Worm (Caenorhabditis elegans) whole organism, mixed stage, embryonic: ENCODE results near the gene gst-23.

Experiments
- M03D4.4 ChIP-seq: sonication (generic microtip); optimal IDR thresholded peaks from 2 replicates; lab custom pipeline; 2017; ENCODE audit warnings: mild to moderate bottlenecking, missing genetic modification characterization, missing compliant biosample characterization
- bed-3 ChIP-seq: fragments of 200-800 bp; sonication (Bioruptor generic); optimal IDR thresholded peaks from 3 replicates; lab custom pipeline; 2018; ENCODE audit warnings: mild to moderate bottlenecking, missing genetic modification characterization, moderate library complexity, missing compliant biosample characterization
- blmp-1 ChIP-seq: fragments of 150-350 bp; optimal IDR thresholded peaks from 2 replicates; lab custom pipeline; 2014; ENCODE audit warnings: missing biosample characterization, missing genetic modification characterization
- ceh-43 ChIP-seq: fragments of 200-800 bp; sonication (Bioruptor generic); optimal IDR thresholded peaks from 2 replicates; lab custom pipeline; 2018; ENCODE audit warnings: mild to moderate bottlenecking, missing genetic modification characterization, moderate library complexity, missing compliant biosample characterization
- ceh-83 ChIP-seq: fragments of 200-800 bp; sonication (Bioruptor generic); optimal IDR thresholded peaks from 2 replicates; lab custom pipeline; 2018; ENCODE audit warnings: mild to moderate bottlenecking, missing genetic modification characterization, missing compliant biosample characterization
- ces-1 ChIP-seq: fragments of 150-350 bp; optimal IDR thresholded peaks from 2 replicates; lab custom pipeline; 2014; ENCODE audit warnings: missing biosample characterization, missing genetic modification reagents, missing genetic modification characterization
- elt-1 ChIP-seq: sonication (generic microtip); optimal IDR thresholded peaks from 2 replicates; lab custom pipeline; 2017; ENCODE audit warnings: missing genetic modification characterization, mild to moderate bottlenecking, missing compliant biosample characterization, antibody characterized with exemption, moderate library complexity, borderline replicate concordance; ENCODE audit not compliant: insufficient read depth
- elt-3 ChIP-seq: fragments of 150-350 bp; optimal IDR thresholded peaks from 2 replicates; lab custom pipeline; 2014; ENCODE audit warnings: missing biosample characterization, missing genetic modification characterization
- ham-2 ChIP-seq: fragments of 200-800 bp; sonication (Bioruptor generic); optimal IDR thresholded peaks from 2 replicates; lab custom pipeline; 2018; ENCODE audit warnings: mild to moderate bottlenecking, missing genetic modification characterization, missing compliant biosample characterization
- hlh-1 ChIP-seq: fragments of 150-350 bp; optimal IDR thresholded peaks from 2 replicates; lab custom pipeline; 2014; ENCODE audit warnings: missing biosample characterization, missing genetic modification reagents, missing genetic modification characterization
- lin-13 ChIP-seq: fragments of 150-350 bp; optimal IDR thresholded peaks from 2 replicates; lab custom pipeline; 2014; ENCODE audit warnings: missing biosample characterization, missing genetic modification characterization
- lin-32 ChIP-seq: fragments of 200-800 bp; sonication (Bioruptor generic); optimal IDR thresholded peaks from 2 replicates; lab custom pipeline; 2018; ENCODE audit warnings: mild to moderate bottlenecking, missing genetic modification characterization, missing compliant biosample characterization
- mab-5 ChIP-seq: fragments of 150-350 bp; optimal IDR thresholded peaks from 2 replicates; lab custom pipeline; 2014; ENCODE audit warnings: missing biosample characterization, missing genetic modification characterization
- mep-1 ChIP-seq: fragments of 150-350 bp; optimal IDR thresholded peaks from 2 replicates; lab custom pipeline; 2017; ENCODE audit warnings: missing biosample characterization, missing genetic modification reagents, missing genetic modification characterization, inconsistent platforms
- mls-2 ChIP-seq: sonication (generic microtip); optimal IDR thresholded peaks from 2 replicates; lab custom pipeline; 2016; ENCODE audit warnings: mild to moderate bottlenecking, missing genetic modification characterization, moderate library complexity, missing compliant biosample characterization
- nhr-12 ChIP-seq: fragments of 150-350 bp; optimal IDR thresholded peaks from 2 replicates; lab custom pipeline; 2014; ENCODE audit warnings: missing biosample characterization, missing genetic modification characterization
- nhr-2 ChIP-seq: fragments of 150-350 bp; optimal IDR thresholded peaks from 2 replicates; lab custom pipeline; 2014; ENCODE audit warnings: missing biosample characterization, missing genetic modification characterization
- nhr-28 ChIP-seq: fragments of 150-350 bp; optimal IDR thresholded peaks from 2 replicates; lab custom pipeline; 2014; ENCODE audit warnings: missing biosample characterization, missing genetic modification characterization
- nhr-76 ChIP-seq: sonication (generic microtip); optimal IDR thresholded peaks from 2 replicates; lab custom pipeline; 2017; ENCODE audit warnings: missing biosample characterization, missing genetic modification characterization
- snpc-4 ChIP-seq: fragments of 150-350 bp; optimal IDR thresholded peaks from 2 replicates; lab custom pipeline; 2014; ENCODE audit warnings: missing biosample characterization, missing genetic modification characterization
- sptf-1 ChIP-seq: sonication (generic microtip); optimal IDR thresholded peaks from 2 replicates; lab custom pipeline; 2017; ENCODE audit warnings: mild to moderate bottlenecking, missing genetic modification characterization, moderate library complexity, missing compliant biosample characterization
- tbx-8 ChIP-seq: fragments of 200-800 bp; sonication (Bioruptor generic); optimal IDR thresholded peaks from 2 replicates; lab custom pipeline; 2018; ENCODE audit warnings: mild to moderate bottlenecking, missing genetic modification characterization, moderate library complexity, missing compliant biosample characterization
- unc-120 ChIP-seq: sonication (generic microtip); optimal IDR thresholded peaks from 2 replicates; lab custom pipeline; 2017; ENCODE audit warnings: missing genetic modification characterization, missing compliant biosample characterization; ENCODE audit not compliant: poor library complexity, severe bottlenecking
- unc-39 ChIP-seq: fragments of 150-350 bp; optimal IDR thresholded peaks from 2 replicates; lab custom pipeline; 2014; ENCODE audit warnings: missing biosample characterization, missing genetic modification characterization
- unc-62 ChIP-seq: fragments of 150-350 bp; optimal IDR thresholded peaks from 2 replicates; lab custom pipeline; 2014; ENCODE audit warnings: missing biosample characterization, missing genetic modification reagents, missing genetic modification characterization
- zip-8 ChIP-seq: fragments of 150-350 bp; optimal IDR thresholded peaks from 2 replicates; lab custom pipeline; 2014; ENCODE audit warnings: missing biosample characterization, missing genetic modification characterization
- ztf-11 ChIP-seq: fragments of 150-350 bp; optimal IDR thresholded peaks from 2 replicates; lab custom pipeline; 2014; ENCODE audit warnings: missing biosample characterization, missing genetic modification characterization

Gene gst-23

ce11 chrV:3280009-3280408 is 36.9 kb downstream of the gst-23 start, which contains the start of gene T28A11.2:
T28A11.2 (plus strand) TSS chrV:3280379.
- no peak for TF ChIP-seq lin-13 (tag; lab: Kevin White, UChicago)
- no peak for TF ChIP-seq nhr-12 (tag; lab: Kevin White, UChicago)
- TF ChIP-seq mab-5 (tag; lab: Kevin White, UChicago) = no peak
- no peak for TF ChIP-seq mls-2 (tag; lab: Kevin White, UChicago)
- no peak for TF ChIP-seq unc-39 (tag; lab: Kevin White, UChicago)
- TF ChIP-seq nhr-2 (tag; lab: Kevin White, UChicago) = no peak
- no peak for TF ChIP-seq bed-3 (GFP tag; lab: Kevin White, UChicago)
- no peak for TF ChIP-seq unc-62 (GFP tag; lab: Kevin White, UChicago)
- TF ChIP-seq mep-1 (tag; lab: Kevin White, UChicago) = no peak
- TF ChIP-seq, all 35 proteins: peak for 0

- TF ChIP-seq tbx-8 (GFP tag; lab: Kevin White, UChicago) (no peak), blmp-1 (no peak), ceh-43 (GFP tag; lab: Kevin White, UChicago) (no peak), unc-39 (tag; lab: Kevin White, UChicago) (no peak), ces-1 (no peak), lin-32 (GFP tag; lab: Kevin White, UChicago) (no peak), nhr-2 (tag; lab: Kevin White, UChicago) (no peak), nhr-76 (tag; lab: Kevin White, UChicago) (no peak), hlh-1 (tag; lab: Kevin White, UChicago) (no peak), bed-3 (GFP tag; lab: Kevin White, UChicago) (no peak), nhr-12 (tag; lab: Kevin White, UChicago) (no peak), ceh-83 (GFP tag; lab: Kevin White, UChicago) (no peak), snpc-4 (tag; lab: Kevin White, UChicago) (no peak), nhr-28 (tag; lab: Kevin White, UChicago) (no peak), elt-1 (no peak), unc-120 (no peak), elt-3 (tag; lab: Kevin White, UChicago) (no peak), sptf-1 (tag; lab: Kevin White, UChicago) (no peak)
Measured at ce11 chrV:3281523-3281922, 38.4 kb downstream of the gst-23 start, which contains the start of gene T28A11.25. T28A11.25 (plus strand) TSS chrV:3281823.

ce11 chrV:3282957-3283356 is 39.9 kb downstream of the gst-23 start, which contains the start of gene str-64:
str-64 (plus strand) TSS chrV:3283257.
- TF ChIP-seq sptf-1 (tag; lab: Kevin White, UChicago) = no peak
- TF ChIP-seq unc-120 = no peak
- no peak for TF ChIP-seq ztf-11
- TF ChIP-seq nhr-12 (tag; lab: Kevin White, UChicago) = no peak
- no peak for TF ChIP-seq M03D4.4
- TF ChIP-seq bed-3 (GFP tag; lab: Kevin White, UChicago) = no peak

- no peak for TF ChIP-seq mep-1 (tag; lab: Kevin White, UChicago)
- TF ChIP-seq tbx-8 (GFP tag; lab: Kevin White, UChicago) = no peak
- TF ChIP-seq snpc-4 (tag; lab: Kevin White, UChicago) = no peak
- TF ChIP-seq hlh-1 (tag; lab: Kevin White, UChicago) = no peak
- TF ChIP-seq lin-32 (GFP tag; lab: Kevin White, UChicago) = no peak
- no peak for TF ChIP-seq nhr-12 (tag; lab: Kevin White, UChicago)
- no peak for TF ChIP-seq ham-2 (GFP tag; lab: Kevin White, UChicago)
- no peak for TF ChIP-seq mab-5 (tag; lab: Kevin White, UChicago)
- TF ChIP-seq nhr-2 (tag; lab: Kevin White, UChicago) = no peak
Measured at ce11 chrV:3284629-3285028, 41.5 kb downstream of the gst-23 start, which contains the start of gene F35F10.5. F35F10.5 (plus strand) TSS chrV:3284929.

- TF ChIP-seq snpc-4 (tag; lab: Kevin White, UChicago) = no peak
- no peak for TF ChIP-seq lin-32 (GFP tag; lab: Kevin White, UChicago)
- TF ChIP-seq unc-62 (GFP tag; lab: Kevin White, UChicago) = no peak
- TF ChIP-seq elt-1 = no peak
- no peak for TF ChIP-seq nhr-28 (tag; lab: Kevin White, UChicago)
- no peak for TF ChIP-seq ceh-43 (GFP tag; lab: Kevin White, UChicago)
- TF ChIP-seq unc-120 = no peak
- TF ChIP-seq nhr-76 (tag; lab: Kevin White, UChicago) = no peak
- TF ChIP-seq zip-8 = no peak
- no peak for TF ChIP-seq elt-3 (tag; lab: Kevin White, UChicago)
- TF ChIP-seq mls-2 (tag; lab: Kevin White, UChicago) = no peak
Measured at ce11 chrV:3287330-3287729, 44.2 kb downstream of the gst-23 start, which contains the start of gene F35F10.7. F35F10.7 (minus strand) TSS chrV:3287430.

ce11 chrV:3288134-3288533 is 45.0 kb downstream of the gst-23 start:
- TF ChIP-seq ceh-43 (GFP tag; lab: Kevin White, UChicago) (no peak), ham-2 (GFP tag; lab: Kevin White, UChicago) (no peak), nhr-12 (tag; lab: Kevin White, UChicago) (no peak), unc-120 (no peak), nhr-76 (tag; lab: Kevin White, UChicago) (no peak), blmp-1 (no peak), nhr-2 (tag; lab: Kevin White, UChicago) (no peak), lin-32 (GFP tag; lab: Kevin White, UChicago) (no peak), elt-3 (tag; lab: Kevin White, UChicago) (no peak), ceh-83 (GFP tag; lab: Kevin White, UChicago) (no peak), bed-3 (GFP tag; lab: Kevin White, UChicago) (no peak), mab-5 (tag; lab: Kevin White, UChicago) (no peak), ces-1 (no peak)
